Worm (Caenorhabditis elegans) whole organism, L4 larva: ENCODE data around the gene T26H8.5.

ENCODE experiments used
- Y5F2A.4 ChIP-seq: fragments of 200-800 bp; sonication (Bioruptor generic); optimal IDR thresholded peaks from 2 replicates; lab custom pipeline; 2018; ENCODE audit warnings: mild to moderate bottlenecking, missing genetic modification characterization, missing compliant biosample characterization
- ZK337.2 ChIP-seq: fragments of 200-800 bp; sonication (Bioruptor generic); IDR thresholded peaks from 2 replicates; pipeline ENCODE4 v1.3.6; 2022; ENCODE audit warnings: missing genetic modification reagents, missing genetic modification characterization, missing compliant biosample characterization
- arid-1 ChIP-seq: fragments of 200-800 bp; sonication (Bioruptor generic); conservative IDR thresholded peaks from 2 replicates; pipeline ENCODE4 v1.3.6; 2022; ENCODE audit warnings: missing genetic modification reagents, missing genetic modification characterization, missing compliant biosample characterization
- nhr-237 ChIP-seq: sonication (generic microtip); optimal IDR thresholded peaks from 2 replicates; lab custom pipeline; 2017; ENCODE audit warnings: missing biosample characterization, missing genetic modification characterization

DNA sequence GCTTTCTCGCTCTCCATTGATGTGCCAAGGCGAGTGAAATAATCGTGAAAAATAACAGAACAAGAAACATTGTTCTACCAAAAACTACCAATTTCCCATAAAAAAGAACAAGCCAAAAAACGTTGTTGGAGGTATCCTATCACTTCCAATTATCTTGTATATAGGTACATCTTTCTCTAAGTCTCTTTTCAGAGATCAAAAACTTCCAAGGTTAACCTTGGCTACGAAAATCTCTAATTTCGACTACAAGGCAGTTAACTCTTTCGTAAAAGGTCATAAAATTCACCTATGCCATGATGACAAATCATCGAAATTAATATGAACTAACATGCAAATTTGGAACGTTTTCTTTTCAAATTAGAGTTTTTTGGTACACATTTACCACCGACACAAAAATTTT, 17.5 kb downstream of the T26H8.5 start, which contains the start of gene cyp-34A1:
- TF ChIP-seq nhr-237 (tag; lab: Kevin White, UChicago): no peak
- no peak for TF ChIP-seq Y5F2A.4 (GFP tag; lab: Kevin White, UChicago)
- no peak for TF ChIP-seq ZK337.2 (GFP tag; lab: Robert Waterston, UW)
- no peak for TF ChIP-seq arid-1
